Fruit fly (Drosophila melanogaster): ENCODE data around the gene futsch.

The futsch gene

dm6 chrX:1380350-1381060 is 28.4 kb upstream of the futsch start, which contains the start of the genes CG3719 and CG32813 (continued):
- TF ChIP-seq sna (GFP tag; IDR thresholded peaks at IDR 0.05; ENCODE audit: partially characterized antibody): no peak
- TF ChIP-seq CG42726 (GFP tag; IDR thresholded peaks at IDR 0.05; ENCODE audit: partially characterized antibody): no peak
- peak; percentile 2 for TF ChIP-seq CG4328 (GFP tag; optimal IDR thresholded peaks at IDR 0.05)
- TF ChIP-seq pzg (GFP tag; optimal IDR thresholded peaks at IDR 0.05): peak; percentile 71
- TF ChIP-seq CTCF (GFP tag; optimal IDR thresholded peaks at IDR 0.05): peak; percentile 32
- TF ChIP-seq MESR4 (GFP tag; optimal IDR thresholded peaks at IDR 0.05): no peak
- TF ChIP-seq dysf (GFP tag; IDR thresholded peaks at IDR 0.05): peak; percentile 18; the same call in 1 of the 3 replicates
- TF ChIP-seq CG15011 (GFP tag; optimal IDR thresholded peaks at IDR 0.05): no peak
- no peak for TF ChIP-seq CG17328 (GFP tag; IDR thresholded peaks at IDR 0.05)
- no peak for TF ChIP-seq CG13296 (GFP tag; optimal IDR thresholded peaks at IDR 0.05)
- no peak for TF ChIP-seq Lim3 (GFP tag; IDR thresholded peaks at IDR 0.05)
- peak; percentile 24 for TF ChIP-seq Meics (GFP tag; optimal IDR thresholded peaks at IDR 0.05)
- peak; percentile 53 for TF ChIP-seq row (GFP tag; IDR thresholded peaks at IDR 0.05)
- no peak for TF ChIP-seq CG12299 (tag; optimal IDR thresholded peaks at IDR 0.05)
- TF ChIP-seq run (tag; optimal IDR thresholded peaks at IDR 0.05): no peak
- peak; percentile 66 for TF ChIP-seq her (GFP tag; optimal IDR thresholded peaks at IDR 0.05)
- peak; percentile 42 for TF ChIP-seq ems (GFP tag; optimal IDR thresholded peaks at IDR 0.05)
- TF ChIP-seq dmrt11E (tag; optimal IDR thresholded peaks at IDR 0.05): no peak
- peak; percentile 52 for TF ChIP-seq fu2 (GFP tag; optimal IDR thresholded peaks at IDR 0.05)
- no peak for TF ChIP-seq Sox102F (GFP tag; optimal IDR thresholded peaks at IDR 0.05)
- TF ChIP-seq sr (GFP tag; IDR thresholded peaks at IDR 0.05): no peak
- no peak for TF ChIP-seq Six4 (GFP tag; optimal IDR thresholded peaks at IDR 0.05)
- no peak for TF ChIP-seq CG12236 (GFP tag; optimal IDR thresholded peaks at IDR 0.05)
- peak in 1 of 2 experiments; percentile 86 for TF ChIP-seq insv (GFP tag; optimal IDR thresholded peaks at IDR 0.05)
- TF ChIP-seq cas (GFP tag; IDR thresholded peaks at IDR 0.05): no peak
- no peak for TF ChIP-seq HmgD (GFP tag; optimal IDR thresholded peaks at IDR 0.05)
- TF ChIP-seq CG4617 (GFP tag; optimal IDR thresholded peaks at IDR 0.05; ENCODE audit: borderline replicate concordance): peak; percentile 71
- peak; percentile 10 for TF ChIP-seq CG1647 (GFP tag; optimal IDR thresholded peaks at IDR 0.05)
- no peak for TF ChIP-seq CG34422 (GFP tag; IDR thresholded peaks at IDR 0.05)
- TF ChIP-seq Scr (GFP tag; IDR thresholded peaks at IDR 0.05; ENCODE audit: partially characterized antibody): no peak
- TF ChIP-seq nom (GFP tag; optimal IDR thresholded peaks at IDR 0.05): no peak
- TF ChIP-seq CG13624 (GFP tag; optimal IDR thresholded peaks at IDR 0.05): peak; percentile 57
- TF ChIP-seq gfzf (GFP tag; optimal IDR thresholded peaks at IDR 0.05): peak; percentile 20
- TF ChIP-seq CG43689 (GFP tag; IDR thresholded peaks at IDR 0.05): no peak
- TF ChIP-seq Deaf1 (tag; optimal IDR thresholded peaks at IDR 0.05): peak; percentile 36
- peak; percentile 57; the same call in 1 of the 2 replicates for TF ChIP-seq sob (GFP tag; IDR thresholded peaks at IDR 0.05)
- peak; percentile 87 for TF ChIP-seq E2f2 (GFP tag; IDR thresholded peaks at IDR 0.05)
- no peak for TF ChIP-seq bigmax (GFP tag; optimal IDR thresholded peaks at IDR 0.05)
- peak; percentile 51 for TF ChIP-seq zfh2 (GFP tag; optimal IDR thresholded peaks at IDR 0.05)
- no peak; the same call in 1 of the 2 replicates for TF ChIP-seq CG4730 (GFP tag; IDR thresholded peaks at IDR 0.05)
- peak; percentile 15 for TF ChIP-seq chn (GFP tag; optimal IDR thresholded peaks at IDR 0.05)
- peak; percentile 8 for TF ChIP-seq maf-S (GFP tag; optimal IDR thresholded peaks at IDR 0.05)
- TF ChIP-seq phol (tag; optimal IDR thresholded peaks at IDR 0.05): peak; percentile 25
- TF ChIP-seq CG1603 (tag; optimal IDR thresholded peaks at IDR 0.05): peak; percentile 72
- TF ChIP-seq peb (GFP tag; IDR thresholded peaks at IDR 0.05): no peak
- TF ChIP-seq kay (GFP tag; optimal IDR thresholded peaks at IDR 0.05): peak; percentile 29
- TF ChIP-seq CG12391 (tag; optimal IDR thresholded peaks at IDR 0.05): peak; percentile 17
- peak; percentile 28 for TF ChIP-seq CG8924 (tag; optimal IDR thresholded peaks at IDR 0.05)
- peak; percentile 12 for TF ChIP-seq CG7928 (GFP tag; optimal IDR thresholded peaks at IDR 0.05)
- TF ChIP-seq CG18599 (GFP tag; optimal IDR thresholded peaks at IDR 0.05): peak; percentile 43

Measured in whole organism, embryonic.